Worm (Caenorhabditis elegans) whole organism, L2 larva: ENCODE data around the gene ZC262.2.
A peak's percentile ranks its signal among the peaks of the same experiment; 100 is the strongest.
"Not testable (repeated sequence)": the region's sequence is repeated elsewhere in the genome, so short reads cannot be mapped to it uniquely, and the experiment has no call there.

ENCODE experiments used
- F13H6.1 ChIP-seq: sonication (generic microtip); optimal IDR thresholded peaks from 2 replicates; lab custom pipeline; 2016; ENCODE audit warnings: missing genetic modification characterization, missing compliant biosample characterization
- ZK546.5 ChIP-seq: sonication (generic microtip); optimal IDR thresholded peaks from 2 replicates; lab custom pipeline; 2017; ENCODE audit warnings: missing biosample characterization, missing genetic modification characterization
- alr-1 ChIP-seq: fragments of 150-350 bp; optimal IDR thresholded peaks from 2 replicates; lab custom pipeline; 2014; ENCODE audit warnings: missing biosample characterization, missing genetic modification characterization
- aly-2 ChIP-seq: fragments of 150-350 bp; optimal IDR thresholded peaks from 2 replicates; lab custom pipeline; 2014; ENCODE audit warnings: missing biosample characterization, missing genetic modification characterization
- ama-1 ChIP-seq: fragments of 150-350 bp; optimal IDR thresholded peaks from 2 replicates; lab custom pipeline; 2018; ENCODE audit warnings: inconsistent platforms
- blmp-1 ChIP-seq: sonication (generic microtip); optimal IDR thresholded peaks from 2 replicates; lab custom pipeline; 2017; ENCODE audit warnings: missing genetic modification characterization, mild to moderate bottlenecking, missing compliant biosample characterization, antibody characterized with exemption, moderate library complexity; ENCODE audit not compliant: insufficient read depth
- ceh-82 ChIP-seq: fragments of 150-350 bp; optimal IDR thresholded peaks from 2 replicates; lab custom pipeline; 2014; ENCODE audit warnings: missing biosample characterization, missing genetic modification characterization
- egl-27 ChIP-seq: sonication (generic microtip); optimal IDR thresholded peaks from 3 replicates; lab custom pipeline; 2017; ENCODE audit warnings: missing biosample characterization, missing genetic modification reagents, missing genetic modification characterization
- elt-1 ChIP-seq: fragments of 150-350 bp; optimal IDR thresholded peaks from 2 replicates; lab custom pipeline; 2014; ENCODE audit warnings: missing biosample characterization, missing genetic modification characterization
- elt-3 ChIP-seq: sonication (generic microtip); optimal IDR thresholded peaks from 2 replicates; lab custom pipeline; 2017; ENCODE audit warnings: missing biosample characterization, missing genetic modification characterization
- fos-1 ChIP-seq: fragments of 150-350 bp; optimal IDR thresholded peaks from 2 replicates; lab custom pipeline; 2014; ENCODE audit warnings: missing biosample characterization, missing genetic modification characterization
- gmeb-1 ChIP-seq: fragments of 150-350 bp; optimal IDR thresholded peaks from 2 replicates; lab custom pipeline; 2014; ENCODE audit warnings: missing biosample characterization, missing genetic modification characterization
- lin-13 ChIP-seq: fragments of 150-350 bp; optimal IDR thresholded peaks from 2 replicates; lab custom pipeline; 2014; ENCODE audit warnings: missing biosample characterization, missing genetic modification reagents, missing genetic modification characterization
- lin-39 ChIP-seq: fragments of 150-350 bp; optimal IDR thresholded peaks from 2 replicates; lab custom pipeline; 2014; ENCODE audit warnings: missing biosample characterization, missing genetic modification reagents, missing genetic modification characterization
- lsy-2 ChIP-seq, 2 experiments: fragments of 150-350 bp in 1 of 2; sonication (generic microtip) in 1 of 2; optimal IDR thresholded peaks; 2 replicates each; lab custom pipeline; 2014 to 2017; ENCODE audit warnings: missing biosample characterization in 2 of 2, missing genetic modification characterization in 2 of 2
- mab-5 ChIP-seq: fragments of 150-350 bp; optimal IDR thresholded peaks from 2 replicates; lab custom pipeline; 2014; ENCODE audit warnings: missing biosample characterization, missing genetic modification characterization
- mdl-1 ChIP-seq, 2 experiments: fragments of 150-350 bp in 1 of 2; sonication (generic microtip) in 1 of 2; optimal IDR thresholded peaks; 2 replicates each; lab custom pipeline; 2017; ENCODE audit warnings: missing biosample characterization in 2 of 2, missing genetic modification characterization in 2 of 2
- nhr-11 ChIP-seq: fragments of 150-350 bp; optimal IDR thresholded peaks from 2 replicates; lab custom pipeline; 2014; ENCODE audit warnings: missing biosample characterization, missing genetic modification characterization
- nhr-237 ChIP-seq: fragments of 150-350 bp; optimal IDR thresholded peaks from 2 replicates; lab custom pipeline; 2014; ENCODE audit warnings: missing biosample characterization, missing genetic modification characterization
- nhr-25 ChIP-seq: fragments of 150-350 bp; sonication (generic microtip); optimal IDR thresholded peaks from 3 replicates; lab custom pipeline; 2014; ENCODE audit warnings: missing biosample characterization, missing genetic modification characterization
- nhr-6 ChIP-seq: fragments of 150-350 bp; optimal IDR thresholded peaks from 2 replicates; lab custom pipeline; 2014; ENCODE audit warnings: missing biosample characterization, missing genetic modification characterization
- nhr-77 ChIP-seq: fragments of 150-350 bp; optimal IDR thresholded peaks from 2 replicates; lab custom pipeline; 2014; ENCODE audit warnings: missing biosample characterization, missing genetic modification characterization
- peb-1 ChIP-seq: fragments of 150-350 bp; optimal IDR thresholded peaks from 2 replicates; lab custom pipeline; 2014; ENCODE audit warnings: missing biosample characterization, missing genetic modification characterization
- sem-4 ChIP-seq: fragments of 150-350 bp; optimal IDR thresholded peaks from 2 replicates; lab custom pipeline; 2014; ENCODE audit warnings: missing biosample characterization, missing genetic modification reagents, missing genetic modification characterization
- sma-3 ChIP-seq: sonication (generic microtip); optimal IDR thresholded peaks from 2 replicates; lab custom pipeline; 2016; ENCODE audit warnings: missing genetic modification reagents, missing genetic modification characterization, missing compliant biosample characterization
- sma-9 ChIP-seq, 2 experiments: fragments of 150-350 bp in 1 of 2; sonication (generic microtip) in 1 of 2; optimal IDR thresholded peaks; 2 replicates each; lab custom pipeline; 2014 to 2016; ENCODE audit warnings: missing genetic modification characterization in 2 of 2, mild to moderate bottlenecking in 1 of 2, missing biosample characterization in 1 of 2, missing compliant biosample characterization in 1 of 2, missing genetic modification reagents in 1 of 2, moderate library complexity in 1 of 2
- snpc-4 ChIP-seq: fragments of 150-350 bp; optimal IDR thresholded peaks from 2 replicates; lab custom pipeline; 2014; ENCODE audit warnings: missing biosample characterization, missing genetic modification characterization
- unc-39 ChIP-seq: fragments of 150-350 bp; optimal IDR thresholded peaks from 2 replicates; lab custom pipeline; 2014; ENCODE audit warnings: missing biosample characterization, missing genetic modification characterization
- zag-1 ChIP-seq: fragments of 150-350 bp; optimal IDR thresholded peaks from 2 replicates; lab custom pipeline; 2014; ENCODE audit warnings: missing biosample characterization, missing genetic modification characterization
- ztf-11 ChIP-seq: sonication (generic microtip); optimal IDR thresholded peaks from 2 replicates; lab custom pipeline; 2017; ENCODE audit warnings: missing biosample characterization, missing genetic modification characterization
- ztf-4 ChIP-seq: fragments of 150-350 bp; optimal IDR thresholded peaks from 2 replicates; lab custom pipeline; 2014; ENCODE audit warnings: missing biosample characterization, missing genetic modification characterization

Gene ZC262.2

DNA sequence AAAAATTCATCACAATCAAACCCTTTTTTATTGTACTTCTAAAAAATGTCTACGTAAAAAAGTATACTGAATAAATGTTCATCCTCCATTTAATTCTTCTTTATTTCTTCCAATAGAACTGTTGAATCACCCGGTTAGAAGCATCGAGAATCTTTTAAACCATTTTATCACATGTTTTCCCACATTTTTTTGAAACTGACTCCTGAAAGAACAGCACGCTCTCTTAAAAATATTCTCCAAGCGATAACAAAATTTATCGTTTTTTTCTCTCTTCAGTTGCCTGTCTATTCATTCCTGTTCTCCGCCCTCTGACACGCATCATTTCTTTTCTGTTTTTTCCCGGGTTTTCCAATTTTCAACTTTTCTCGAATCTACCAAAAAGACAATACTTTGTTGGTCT lies 7.5 kb upstream of the ZC262.2 start, which contains the start of gene F10E9.12:
TSS of gene F10E9.12 (plus strand) at position 131 of the 400 bp plus-strand sequence.
- no peak for TF ChIP-seq nhr-77 (tag; lab: Kevin White, UChicago)
- no peak for TF ChIP-seq lsy-2 (tag; optimal IDR thresholded peaks at IDR 0.05; lab: Kevin White, UChicago)
- TF ChIP-seq gmeb-1 (tag; lab: Kevin White, UChicago): no peak
- no peak for TF ChIP-seq sma-9 (GFP tag; optimal IDR thresholded peaks at IDR 0.05; lab: Kevin White, UChicago)
- TF ChIP-seq sma-9 (tag; optimal IDR thresholded peaks at IDR 0.05; lab: Kevin White, UChicago): no peak
- TF ChIP-seq lin-13 (GFP tag; lab: Kevin White, UChicago): no peak
- TF ChIP-seq mab-5 (tag; lab: Kevin White, UChicago): no peak
- no peak for TF ChIP-seq egl-27 (tag; lab: Kevin White, UChicago)
- no peak for TF ChIP-seq ztf-4
- TF ChIP-seq aly-2 (tag; lab: Kevin White, UChicago): no peak
- no peak for TF ChIP-seq lin-39
- no peak for TF ChIP-seq mdl-1 (tag; optimal IDR thresholded peaks at IDR 0.05; lab: Kevin White, UChicago)
- no peak for TF ChIP-seq fos-1 (tag; lab: Kevin White, UChicago)
- TF ChIP-seq alr-1: no peak
- TF ChIP-seq ama-1 (lab: Kevin White, UChicago): no peak

ce11 chrIII:8325574-8326513 lies 6.0 kb upstream of the ZC262.2 start, which contains the start of gene ZC262.13:
ZC262.13 (plus strand) TSS chrIII:8326214.
- TF ChIP-seq aly-2 (tag; lab: Kevin White, UChicago) (no peak), nhr-237 (tag; lab: Kevin White, UChicago) (no peak), fos-1 (tag; lab: Kevin White, UChicago) (peak; percentile 36), elt-3 (tag; lab: Kevin White, UChicago) (no peak)

- TF ChIP-seq nhr-77 (tag; lab: Kevin White, UChicago) (no peak), nhr-25 (tag; lab: Kevin White, UChicago) (no peak), ama-1 (lab: Kevin White, UChicago) (no peak), blmp-1 (tag; lab: Kevin White, UChicago) (no peak), elt-1 (no peak), nhr-237 (tag; lab: Kevin White, UChicago) (no peak), egl-27 (tag; lab: Kevin White, UChicago) (no peak), zag-1 (tag; lab: Kevin White, UChicago) (no peak), sma-3 (GFP tag; lab: Kevin White, UChicago) (no peak), gmeb-1 (tag; lab: Kevin White, UChicago) (no peak), nhr-6 (tag; lab: Kevin White, UChicago) (no peak), ztf-11 (tag; lab: Kevin White, UChicago) (no peak), peb-1 (tag; lab: Kevin White, UChicago) (no peak), sem-4 (no peak), F13H6.1 (no peak), ZK546.5 (tag; lab: Kevin White, UChicago) (no peak), nhr-11 (no peak), unc-39 (no peak)
These were observed 651 bp upstream of the ZC262.2 start, which contains the start of gene iglr-2 for ce11 chrIII:8331211-8331610. iglr-2 (minus strand) TSS chrIII:8331311.

DNA sequence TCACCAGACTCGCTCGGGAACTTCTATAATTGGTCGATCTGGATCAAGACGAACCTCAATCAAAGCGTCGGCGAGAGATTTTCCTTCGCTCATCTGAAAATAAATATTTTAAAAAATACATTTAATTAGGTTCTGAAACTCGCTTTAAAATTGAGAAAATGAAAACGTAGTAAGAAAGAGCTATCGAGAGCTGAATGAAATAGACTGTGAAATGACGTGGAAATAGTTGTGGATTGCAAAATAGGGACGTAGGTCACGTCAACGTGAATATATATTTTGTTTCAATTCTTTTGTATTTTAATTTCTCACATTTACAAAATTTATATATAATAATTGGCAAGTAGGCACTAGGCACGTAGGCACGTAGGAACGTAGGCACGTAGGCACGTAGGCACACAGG lies 2.6 kb downstream of the ZC262.2 start, which contains the start of gene ZC262.4:
TSS of gene ZC262.4 (minus strand) at position 101 of the 400 bp plus-strand sequence.
- TF ChIP-seq nhr-11 (no peak), snpc-4 (tag; lab: Kevin White, UChicago) (no peak), ztf-4 (no peak), unc-39 (no peak), ceh-82 (tag; lab: Kevin White, UChicago) (no peak), blmp-1 (tag; lab: Kevin White, UChicago) (no peak), nhr-77 (tag; lab: Kevin White, UChicago) (no peak), mab-5 (tag; lab: Kevin White, UChicago) (no peak)

DNA sequence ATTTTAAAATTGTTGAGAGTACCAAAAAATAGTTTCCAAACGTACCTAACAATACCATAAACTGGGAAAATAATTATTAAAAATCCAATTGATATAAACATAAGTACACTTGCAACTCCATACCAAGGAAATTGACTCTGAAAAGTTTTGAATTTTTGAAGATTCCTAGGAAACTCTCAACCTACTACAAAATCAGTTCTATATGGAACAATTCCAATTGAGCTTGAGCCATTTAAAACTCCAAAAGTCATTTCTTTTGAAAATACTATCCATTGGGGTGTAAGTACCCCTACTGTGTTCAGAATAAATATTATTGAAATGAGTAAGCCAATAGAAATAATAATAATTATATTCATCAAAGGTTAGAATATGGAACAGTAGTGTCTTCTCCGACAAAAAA lies 7.5 kb downstream of the ZC262.2 start, which contains the start of gene clc-28:
TSS of gene clc-28 (minus strand) at position 101 of the 400 bp plus-strand sequence.
- not testable (repeated sequence) for TF ChIP-seq ZK546.5, ceh-82, mab-5 (tag; lab: Kevin White, UChicago)
